Worm (Caenorhabditis elegans): ENCODE measurements around the gene T24A6.1.
A peak's percentile ranks its signal among the peaks of the same experiment; 100 is the strongest.
"Not testable (repeated sequence)": the region's sequence is repeated elsewhere in the genome, so short reads cannot be mapped to it uniquely, and the experiment has no call there.

The T24A6.1 gene

ce11 chrV:3558744-3559143 is at the start of gene T24A6.1:
TSS of gene T24A6.1 (plus strand) at chrV:3559044.
- not testable (repeated sequence) for TF ChIP-seq aly-2, tbx-2, jun-1 (tag; optimal IDR thresholded peaks at IDR 0.05)

ce11 chrV:3509878-3510277 is 49.0 kb upstream of the T24A6.1 start, which contains the start of gene str-228:
TSS of gene str-228 (plus strand) at chrV:3510178.
- TF ChIP-seq pha-4 (tag; optimal IDR thresholded peaks at IDR 0.05), result no peak
- TF ChIP-seq nfya-1 (tag; optimal IDR thresholded peaks at IDR 0.05; ENCODE audit: insufficient read depth), result no peak
- no peak for TF ChIP-seq nhr-12 (tag; optimal IDR thresholded peaks at IDR 0.05)
- no peak for TF ChIP-seq nhr-237 (tag; optimal IDR thresholded peaks at IDR 0.05)
- no peak for TF ChIP-seq fos-1 (tag; optimal IDR thresholded peaks at IDR 0.05)
- TF ChIP-seq elt-2 (tag; optimal IDR thresholded peaks at IDR 0.05), result no peak
- TF ChIP-seq aly-2 (tag; optimal IDR thresholded peaks at IDR 0.05), result no peak
- TF ChIP-seq R02D3.7 (tag; optimal IDR thresholded peaks at IDR 0.05), result no peak
- TF ChIP-seq nhr-43 (tag; optimal IDR thresholded peaks at IDR 0.05; ENCODE audit: poor library complexity, severe bottlenecking), result no peak
- TF ChIP-seq tbx-2 (tag; optimal IDR thresholded peaks at IDR 0.05), result no peak
- TF ChIP-seq ztf-11 (tag; optimal IDR thresholded peaks at IDR 0.05), result no peak
- no peak for TF ChIP-seq nhr-28 (tag; optimal IDR thresholded peaks at IDR 0.05)
- TF ChIP-seq nhr-77 (tag; optimal IDR thresholded peaks at IDR 0.05), result no peak
- TF ChIP-seq mdl-1 (tag; optimal IDR thresholded peaks at IDR 0.05), result no peak
- no peak for TF ChIP-seq ceh-28 (tag; optimal IDR thresholded peaks at IDR 0.05)
- no peak for TF ChIP-seq sea-2 (GFP tag; optimal IDR thresholded peaks at IDR 0.05)
- no peak for TF ChIP-seq nhr-76 (tag; optimal IDR thresholded peaks at IDR 0.05)
- TF ChIP-seq lsy-12 (tag; optimal IDR thresholded peaks at IDR 0.05), result no peak

ce11 chrV:3512381-3512780 is 46.5 kb upstream of the T24A6.1 start, which contains the start of gene str-226:
TSS of gene str-226 (plus strand) at chrV:3512681.
- TF ChIP-seq lsy-12 (tag; optimal IDR thresholded peaks at IDR 0.05) (no peak), ztf-11 (tag; optimal IDR thresholded peaks at IDR 0.05) (no peak), fos-1 (tag; optimal IDR thresholded peaks at IDR 0.05) (no peak), ceh-82 (tag; optimal IDR thresholded peaks at IDR 0.05) (no peak), nhr-237 (tag; optimal IDR thresholded peaks at IDR 0.05) (no peak), nhr-12 (tag; optimal IDR thresholded peaks at IDR 0.05) (no peak), nhr-28 (tag; optimal IDR thresholded peaks at IDR 0.05) (no peak)

- TF ChIP-seq nhr-43 (tag; optimal IDR thresholded peaks at IDR 0.05; ENCODE audit: poor library complexity, severe bottlenecking) (no peak), egl-27 (tag; optimal IDR thresholded peaks at IDR 0.05) (no peak), hmg-11 (tag; optimal IDR thresholded peaks at IDR 0.05) (no peak), egl-5 (tag; optimal IDR thresholded peaks at IDR 0.05) (no peak), nhr-25 (tag; optimal IDR thresholded peaks at IDR 0.05) (no peak), skn-1 (tag; optimal IDR thresholded peaks at IDR 0.05) (no peak), ztf-11 (tag; optimal IDR thresholded peaks at IDR 0.05) (no peak), fos-1 (tag; optimal IDR thresholded peaks at IDR 0.05) (no peak), nhr-237 (tag; optimal IDR thresholded peaks at IDR 0.05) (no peak), lin-15B (tag; optimal IDR thresholded peaks at IDR 0.05) (no peak), lsy-12 (tag; optimal IDR thresholded peaks at IDR 0.05) (no peak), lin-39 (tag; optimal IDR thresholded peaks at IDR 0.05) (no peak)
Observed at ce11 chrV:3517889-3518288, 41.0 kb upstream of the T24A6.1 start, which contains the start of gene str-227. TSS of gene str-227 (plus strand) at chrV:3518189.

- TF ChIP-seq hmg-11 (tag; optimal IDR thresholded peaks at IDR 0.05) (no peak), ceh-9 (tag; optimal IDR thresholded peaks at IDR 0.05) (no peak), R02D3.7 (tag; optimal IDR thresholded peaks at IDR 0.05) (no peak), pqm-1 (tag; optimal IDR thresholded peaks at IDR 0.05) (peak; percentile 37), nhr-67 (tag; optimal IDR thresholded peaks at IDR 0.05) (no peak), nhr-28 (tag; optimal IDR thresholded peaks at IDR 0.05) (no peak), elt-1 (tag; optimal IDR thresholded peaks at IDR 0.05) (no peak)
Observed at ce11 chrV:3523262-3523661, 35.6 kb upstream of the T24A6.1 start, which contains the start of gene irg-1. TSS of gene irg-1 (plus strand) at chrV:3523587.

ce11 chrV:3524970-3525369 is 33.9 kb upstream of the T24A6.1 start, which contains the start of gene T24A6.7:
TSS of gene T24A6.7 (plus strand) at chrV:3525270.
- no peak for TF ChIP-seq mdl-1 (tag; optimal IDR thresholded peaks at IDR 0.05)
- no peak for TF ChIP-seq nhr-28 (tag; optimal IDR thresholded peaks at IDR 0.05)
- TF ChIP-seq egl-5 (tag; optimal IDR thresholded peaks at IDR 0.05), result no peak
- TF ChIP-seq ZK546.5 (tag; optimal IDR thresholded peaks at IDR 0.05), result no peak
- no peak for TF ChIP-seq unc-62 (GFP tag; optimal IDR thresholded peaks at IDR 0.05)
- no peak for TF ChIP-seq nhr-237 (tag; optimal IDR thresholded peaks at IDR 0.05)
- no peak for TF ChIP-seq skn-1 (tag; optimal IDR thresholded peaks at IDR 0.05)
- TF ChIP-seq R02D3.7 (tag; optimal IDR thresholded peaks at IDR 0.05), result no peak
- no peak for TF ChIP-seq ceh-28 (tag; optimal IDR thresholded peaks at IDR 0.05)
- TF ChIP-seq nhr-23 (tag; optimal IDR thresholded peaks at IDR 0.05), result no peak

Measured in whole organism, L3 larva.